Worm (Caenorhabditis elegans): ENCODE data around the gene tdc-1.

tdc-1 gene

DNA sequence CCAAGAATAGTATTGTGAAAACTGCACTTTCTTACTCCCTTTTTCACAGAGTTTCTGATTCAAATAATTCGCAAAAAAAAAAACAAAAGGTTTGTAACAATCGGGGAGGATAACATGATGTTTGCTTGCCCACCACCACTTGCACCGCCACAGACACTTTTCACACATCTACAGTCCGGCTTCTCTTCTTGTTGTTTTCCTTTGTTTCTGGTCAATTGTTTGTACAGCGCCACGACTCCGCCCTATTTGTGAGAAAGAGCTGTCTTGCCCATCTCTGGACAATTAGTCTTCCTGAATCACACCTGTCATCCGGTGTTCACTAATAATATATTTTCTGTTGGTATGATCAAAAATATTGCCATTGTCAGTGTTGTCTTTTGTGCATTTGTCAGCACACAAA is 39.4 kb upstream of the tdc-1 start, which contains the start of gene M110.9:
Gene M110.9 (plus strand): TSS at position 301 of the 400 bp plus-strand sequence.
- no peak for TF ChIP-seq unc-62 (GFP tag; optimal IDR thresholded peaks at IDR 0.05)
- TF ChIP-seq ceh-39 (tag; optimal IDR thresholded peaks at IDR 0.05): no peak
- no peak for TF ChIP-seq ztf-11 (tag; optimal IDR thresholded peaks at IDR 0.05)
- no peak for TF ChIP-seq mls-2 (tag; optimal IDR thresholded peaks at IDR 0.05)
- TF ChIP-seq nhr-76 (tag; optimal IDR thresholded peaks at IDR 0.05): no peak
- TF ChIP-seq ceh-83 (GFP tag; optimal IDR thresholded peaks at IDR 0.05): no peak

DNA sequence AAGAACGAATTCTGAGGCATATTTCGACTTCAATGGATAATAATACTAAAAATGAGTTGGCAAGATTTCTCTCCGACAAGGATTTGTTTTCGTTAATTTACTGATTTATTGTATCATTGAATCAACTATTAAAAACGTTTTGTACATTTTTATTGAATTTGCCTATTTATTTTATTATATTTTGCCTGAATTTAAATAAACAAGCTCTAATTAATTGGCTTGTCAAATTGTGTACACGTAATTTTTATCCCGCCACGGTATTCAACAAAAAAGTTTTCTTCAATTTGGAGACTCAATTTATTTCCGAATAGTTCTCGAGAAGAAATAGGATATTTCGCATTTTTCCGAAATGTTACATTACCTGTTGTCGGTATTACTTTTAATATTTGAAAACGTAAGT is 37.9 kb upstream of the tdc-1 start, which contains the start of gene M110.7:
Gene M110.7 (plus strand): TSS at position 301 of the 400 bp plus-strand sequence.
- TF ChIP-seq ztf-11 (tag; optimal IDR thresholded peaks at IDR 0.05) (no peak), lsy-2 (tag; optimal IDR thresholded peaks at IDR 0.05) (no peak), flh-1 (GFP tag; optimal IDR thresholded peaks at IDR 0.05) (no peak)

DNA sequence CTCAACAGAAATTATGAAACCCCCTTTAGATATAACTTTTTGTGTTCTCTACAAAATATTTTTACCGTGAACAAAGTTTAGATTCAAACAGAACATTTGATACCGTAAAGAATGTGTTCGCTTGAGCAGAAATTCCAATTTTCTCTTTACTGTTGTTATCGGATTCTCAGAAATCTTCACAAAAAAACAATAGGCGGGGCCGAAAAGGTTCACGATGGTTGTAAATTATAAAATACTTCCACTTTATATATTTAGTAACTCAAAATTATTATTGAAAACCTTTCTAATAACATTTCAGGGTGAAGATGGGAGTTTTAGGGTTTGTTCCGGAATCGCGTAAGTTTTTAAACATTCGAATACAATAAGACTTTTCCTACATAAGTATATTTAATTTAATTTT is 32.2 kb upstream of the tdc-1 start, which contains the start of gene nlp-5:
Gene nlp-5 (plus strand): TSS at position 301 of the 400 bp plus-strand sequence.
- no peak for TF ChIP-seq pha-4 (tag; optimal IDR thresholded peaks at IDR 0.05)
- TF ChIP-seq ceh-39 (tag; optimal IDR thresholded peaks at IDR 0.05): no peak
- no peak for TF ChIP-seq sptf-1 (tag; optimal IDR thresholded peaks at IDR 0.05)
- TF ChIP-seq drap-1 (GFP tag; optimal IDR thresholded peaks at IDR 0.05): no peak
- TF ChIP-seq elt-3 (tag; optimal IDR thresholded peaks at IDR 0.05): no peak
- TF ChIP-seq nhr-76 (tag; optimal IDR thresholded peaks at IDR 0.05): no peak
- no peak for TF ChIP-seq cnd-1 (tag; optimal IDR thresholded peaks at IDR 0.05)

DNA sequence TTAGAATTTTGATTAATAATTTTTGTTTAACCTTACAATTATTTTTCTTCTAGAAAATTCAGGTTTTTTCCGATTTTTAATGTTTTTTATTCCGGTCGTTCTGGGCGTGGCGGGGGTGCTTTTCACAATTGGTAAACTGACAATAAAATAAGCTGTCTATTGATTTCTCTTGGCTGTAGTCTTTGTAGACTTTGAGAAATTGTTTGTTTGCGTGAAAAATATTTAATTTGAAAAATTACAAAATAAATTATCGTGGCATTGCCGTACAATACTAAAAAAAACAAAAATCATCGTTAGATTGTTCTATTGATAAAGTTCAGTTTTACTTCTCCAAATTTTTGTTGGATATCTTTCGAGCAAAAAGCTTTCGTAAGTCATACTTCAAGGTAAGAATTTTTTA is 23.9 kb upstream of the tdc-1 start, which contains the start of gene F35C11.3:
Gene F35C11.3 (plus strand): TSS at position 301 of the 400 bp plus-strand sequence.
- no peak for TF ChIP-seq sptf-1 (tag; optimal IDR thresholded peaks at IDR 0.05)
- no peak for TF ChIP-seq unc-39 (tag; optimal IDR thresholded peaks at IDR 0.05)
- no peak for TF ChIP-seq snpc-4 (tag; optimal IDR thresholded peaks at IDR 0.05)
- no peak for TF ChIP-seq nhr-237 (tag; optimal IDR thresholded peaks at IDR 0.05)
- no peak for TF ChIP-seq nhr-12 (tag; optimal IDR thresholded peaks at IDR 0.05)
- no peak for TF ChIP-seq blmp-1 (tag; optimal IDR thresholded peaks at IDR 0.05)
- no peak for TF ChIP-seq mls-2 (tag; optimal IDR thresholded peaks at IDR 0.05)
- no peak for TF ChIP-seq drap-1 (GFP tag; optimal IDR thresholded peaks at IDR 0.05)
- TF ChIP-seq ztf-11 (tag; optimal IDR thresholded peaks at IDR 0.05): no peak
- no peak for TF ChIP-seq pha-4 (tag; optimal IDR thresholded peaks at IDR 0.05)
- TF ChIP-seq ceh-39 (tag; optimal IDR thresholded peaks at IDR 0.05): no peak
- TF ChIP-seq bed-3 (GFP tag; optimal IDR thresholded peaks at IDR 0.05): no peak

DNA sequence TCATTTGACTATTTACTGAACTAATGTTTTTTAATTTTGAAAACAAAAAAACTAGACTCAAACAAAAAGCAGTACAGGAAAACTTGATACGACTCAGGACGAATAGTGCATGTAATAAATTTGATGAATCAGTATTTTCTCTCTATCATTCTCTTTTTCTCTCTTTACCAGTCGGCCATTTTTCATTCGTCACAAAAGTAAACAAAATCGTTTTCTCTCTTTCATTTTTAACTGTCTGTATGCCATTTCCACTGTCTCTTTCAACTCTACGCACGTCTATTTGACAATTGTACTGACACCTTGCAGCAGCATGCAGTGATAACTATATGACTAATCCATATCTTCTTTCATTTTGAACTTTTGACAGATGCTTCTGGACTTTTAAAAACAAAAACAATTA is 21.7 kb upstream of the tdc-1 start, which contains the start of the genes F35C11.2 and F35C11.4:
Gene F35C11.2 (minus strand): TSS at position 90 of the 400 bp plus-strand sequence.
Gene F35C11.4 (plus strand): TSS at position 260 of the 400 bp plus-strand sequence.
- TF ChIP-seq mls-2 (tag; optimal IDR thresholded peaks at IDR 0.05) (no peak), pha-4 (tag; optimal IDR thresholded peaks at IDR 0.05) (no peak), zip-8 (tag; optimal IDR thresholded peaks at IDR 0.05) (no peak), lin-32 (GFP tag; optimal IDR thresholded peaks at IDR 0.05) (no peak), unc-120 (tag; optimal IDR thresholded peaks at IDR 0.05; ENCODE audit: poor library complexity, severe bottlenecking) (no peak), mab-5 (tag; optimal IDR thresholded peaks at IDR 0.05) (no peak), nhr-12 (tag; optimal IDR thresholded peaks at IDR 0.05) (no peak), mep-1 (tag; optimal IDR thresholded peaks at IDR 0.05) (no peak), ces-1 (GFP tag; optimal IDR thresholded peaks at IDR 0.05) (no peak), M03D4.4 (tag; optimal IDR thresholded peaks at IDR 0.05) (no peak), bed-3 (GFP tag; optimal IDR thresholded peaks at IDR 0.05) (no peak)

DNA sequence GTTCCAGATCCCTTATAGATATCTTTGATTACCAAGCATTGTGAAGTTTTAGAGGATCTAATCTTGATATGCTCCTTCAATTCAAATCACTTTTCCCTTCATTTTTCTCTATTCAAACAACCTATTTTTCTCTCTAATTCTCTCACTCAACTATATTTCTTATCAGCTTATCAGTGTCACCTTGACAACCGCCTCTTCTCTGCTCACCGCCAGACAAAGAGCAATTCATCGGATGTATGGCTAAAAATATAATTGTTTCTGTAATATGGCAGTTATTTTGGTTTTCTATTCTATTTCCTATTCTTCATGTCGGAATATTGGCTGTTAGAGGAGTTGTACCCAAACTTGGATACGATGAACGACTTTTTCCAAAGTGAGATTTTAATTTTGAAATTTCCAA is 20.7 kb upstream of the tdc-1 start:
- TF ChIP-seq mls-2 (tag; optimal IDR thresholded peaks at IDR 0.05) (no peak), flh-1 (GFP tag; optimal IDR thresholded peaks at IDR 0.05) (no peak), nhr-237 (tag; optimal IDR thresholded peaks at IDR 0.05) (no peak), ham-2 (GFP tag; optimal IDR thresholded peaks at IDR 0.05) (no peak), mab-5 (tag; optimal IDR thresholded peaks at IDR 0.05) (no peak)

DNA sequence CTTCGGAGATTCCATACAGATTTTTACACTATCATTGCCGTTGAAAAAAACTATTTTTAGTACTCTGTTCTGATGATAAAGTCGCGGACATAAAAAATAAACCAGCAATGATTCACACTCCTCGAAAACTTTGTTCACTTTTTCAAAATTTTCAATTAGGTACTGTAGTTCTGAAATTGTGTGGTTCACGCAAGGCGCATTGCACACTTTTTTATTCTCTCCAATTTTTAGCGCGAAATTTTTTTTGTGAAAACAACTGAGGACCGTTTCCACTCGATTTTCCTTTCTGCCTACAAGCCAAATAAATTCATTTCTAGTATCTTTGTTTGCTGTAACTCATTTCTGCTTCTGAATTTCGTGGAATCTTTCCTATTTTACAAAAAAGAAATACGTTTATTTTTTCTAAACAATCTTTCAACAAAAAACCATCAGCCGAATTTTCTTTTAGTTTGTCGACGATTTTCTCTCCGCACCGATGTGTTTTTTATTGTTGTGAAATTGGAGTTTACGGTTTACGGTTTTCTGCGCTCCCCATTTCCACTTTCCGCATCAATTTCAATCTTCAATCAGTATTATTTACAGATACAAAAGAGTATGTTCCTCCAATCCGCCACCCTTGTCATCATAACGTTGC is 17.1 kb upstream of the tdc-1 start, which contains the start of gene F35C11.5:
Gene F35C11.5 (plus strand): TSS at position 584 of the 634 bp plus-strand sequence.
- TF ChIP-seq sptf-1 (tag; optimal IDR thresholded peaks at IDR 0.05): no peak
- no peak for TF ChIP-seq cnd-1 (tag; optimal IDR thresholded peaks at IDR 0.05)
- TF ChIP-seq unc-62 (GFP tag; optimal IDR thresholded peaks at IDR 0.05): no peak
- no peak for TF ChIP-seq bed-3 (GFP tag; optimal IDR thresholded peaks at IDR 0.05)
- no peak for TF ChIP-seq elt-3 (tag; optimal IDR thresholded peaks at IDR 0.05)
- TF ChIP-seq ces-1 (GFP tag; optimal IDR thresholded peaks at IDR 0.05): no peak

Data from whole organism, mixed stage, embryonic.